Fruit fly (Drosophila melanogaster) whole organism, pupa: ENCODE measurements around the gene CG15528.

Experiments
- CG10348 ChIP-seq: fragments of 200-800 bp; sonication (Bioruptor generic); IDR thresholded peaks from 2 replicates; pipeline ENCODE4 v1.3.6; 2022; ENCODE audit warnings: missing biosample characterization, missing genetic modification characterization
- CG12605 ChIP-seq: fragments of 200-800 bp; sonication (Bioruptor generic); IDR thresholded peaks from 2 replicates; pipeline ENCODE4 v1.3.6; 2022; ENCODE audit warnings: missing biosample characterization, missing genetic modification characterization
- CG13204 ChIP-seq: fragments of 200-800 bp; sonication (Bioruptor generic); optimal IDR thresholded peaks from 2 replicates; lab custom pipeline; 2018; ENCODE audit warnings: missing biosample characterization, mild to moderate bottlenecking, missing genetic modification characterization, moderate library complexity
- CG14655 ChIP-seq: fragments of 200-800 bp; sonication (Bioruptor generic); optimal IDR thresholded peaks from 3 replicates; lab custom pipeline; 2017; ENCODE audit warnings: mild to moderate bottlenecking, missing biosample characterization, missing genetic modification reagents, missing genetic modification characterization
- CG15710 ChIP-seq: fragments of 200-800 bp; sonication (Bioruptor generic); optimal IDR thresholded peaks from 2 replicates; lab custom pipeline; 2018; ENCODE audit warnings: missing biosample characterization, mild to moderate bottlenecking, missing genetic modification characterization, moderate library complexity
- CG17806 ChIP-seq: fragments of 200-800 bp; sonication (Bioruptor generic); optimal IDR thresholded peaks from 2 replicates; lab custom pipeline; 2018; ENCODE audit warnings: missing biosample characterization, mild to moderate bottlenecking, missing genetic modification characterization, moderate library complexity
- CG32121 ChIP-seq: fragments of 200-800 bp; sonication (Bioruptor generic); IDR thresholded peaks from 2 replicates; pipeline ENCODE4 v1.3.6; 2022; ENCODE audit warnings: missing biosample characterization, missing genetic modification characterization
- CG34367 ChIP-seq: fragments of 200-800 bp; sonication (Bioruptor generic); optimal IDR thresholded peaks from 2 replicates; lab custom pipeline; 2018; ENCODE audit warnings: missing biosample characterization, mild to moderate bottlenecking, missing genetic modification characterization
- CG4496 ChIP-seq: fragments of 200-800 bp; sonication (Bioruptor generic); IDR thresholded peaks from 3 replicates; pipeline ENCODE4 v1.3.6; 2022; ENCODE audit warnings: missing biosample characterization, missing genetic modification characterization
- CG8159 ChIP-seq: fragments of 200-800 bp; sonication (Bioruptor generic); optimal IDR thresholded peaks from 3 replicates; lab custom pipeline; 2018; ENCODE audit warnings: missing biosample characterization, mild to moderate bottlenecking, missing genetic modification characterization, moderate library complexity
- CG8301 ChIP-seq: fragments of 200-800 bp; sonication (Bioruptor generic); optimal IDR thresholded peaks from 2 replicates; lab custom pipeline; 2018; ENCODE audit warnings: missing biosample characterization, mild to moderate bottlenecking, missing genetic modification characterization
- CG9948 ChIP-seq: fragments of 200-800 bp; sonication (Bioruptor generic); optimal IDR thresholded peaks from 2 replicates; lab custom pipeline; 2018; ENCODE audit warnings: missing biosample characterization, mild to moderate bottlenecking, missing genetic modification characterization, moderate library complexity
- D1 ChIP-seq: fragments of 200-800 bp; sonication (Bioruptor generic); optimal IDR thresholded peaks from 2 replicates; lab custom pipeline; 2018; ENCODE audit warnings: missing biosample characterization, mild to moderate bottlenecking, missing genetic modification characterization, moderate library complexity
- EcR ChIP-seq: fragments of 200-800 bp; sonication (Bioruptor generic); optimal IDR thresholded peaks from 3 replicates; lab custom pipeline; 2019; ENCODE audit warnings: missing biosample characterization, missing genetic modification characterization, mild to moderate bottlenecking, moderate library complexity, missing genetic modification reagents
- Ets98B ChIP-seq: fragments of 200-800 bp; sonication (Bioruptor generic); IDR thresholded peaks from 2 replicates; pipeline ENCODE4 v1.3.6; 2022; ENCODE audit warnings: missing biosample characterization, missing genetic modification characterization
- Pif1A ChIP-seq: fragments of 200-800 bp; sonication (Bioruptor generic); optimal IDR thresholded peaks from 3 replicates; lab custom pipeline; 2016; ENCODE audit warnings: missing biosample characterization, missing genetic modification characterization
- Pif1B ChIP-seq: fragments of 200-800 bp; sonication (Bioruptor generic); optimal IDR thresholded peaks from 3 replicates; lab custom pipeline; 2016; ENCODE audit warnings: missing biosample characterization, missing genetic modification characterization
- Snoo ChIP-seq: fragments of 200-800 bp; sonication (Bioruptor generic); optimal IDR thresholded peaks from 3 replicates; lab custom pipeline; 2017; ENCODE audit warnings: missing biosample characterization, mild to moderate bottlenecking, missing genetic modification characterization, inconsistent platforms
- fd96Ca ChIP-seq: fragments of 200-800 bp; sonication (Bioruptor generic); IDR thresholded peaks from 3 replicates; pipeline ENCODE4 v1.3.6; 2022; ENCODE audit warnings: missing biosample characterization, missing genetic modification characterization
- gl ChIP-seq: fragments of 200-800 bp; sonication (Bioruptor generic); optimal IDR thresholded peaks from 2 replicates; lab custom pipeline; 2018; ENCODE audit warnings: missing biosample characterization, mild to moderate bottlenecking, missing genetic modification characterization
- rn ChIP-seq: fragments of 200-800 bp; sonication (Bioruptor generic); IDR thresholded peaks from 2 replicates; pipeline ENCODE4 v1.3.6; 2022; ENCODE audit warnings: missing biosample characterization, missing genetic modification characterization

The CG15528 gene

DNA sequence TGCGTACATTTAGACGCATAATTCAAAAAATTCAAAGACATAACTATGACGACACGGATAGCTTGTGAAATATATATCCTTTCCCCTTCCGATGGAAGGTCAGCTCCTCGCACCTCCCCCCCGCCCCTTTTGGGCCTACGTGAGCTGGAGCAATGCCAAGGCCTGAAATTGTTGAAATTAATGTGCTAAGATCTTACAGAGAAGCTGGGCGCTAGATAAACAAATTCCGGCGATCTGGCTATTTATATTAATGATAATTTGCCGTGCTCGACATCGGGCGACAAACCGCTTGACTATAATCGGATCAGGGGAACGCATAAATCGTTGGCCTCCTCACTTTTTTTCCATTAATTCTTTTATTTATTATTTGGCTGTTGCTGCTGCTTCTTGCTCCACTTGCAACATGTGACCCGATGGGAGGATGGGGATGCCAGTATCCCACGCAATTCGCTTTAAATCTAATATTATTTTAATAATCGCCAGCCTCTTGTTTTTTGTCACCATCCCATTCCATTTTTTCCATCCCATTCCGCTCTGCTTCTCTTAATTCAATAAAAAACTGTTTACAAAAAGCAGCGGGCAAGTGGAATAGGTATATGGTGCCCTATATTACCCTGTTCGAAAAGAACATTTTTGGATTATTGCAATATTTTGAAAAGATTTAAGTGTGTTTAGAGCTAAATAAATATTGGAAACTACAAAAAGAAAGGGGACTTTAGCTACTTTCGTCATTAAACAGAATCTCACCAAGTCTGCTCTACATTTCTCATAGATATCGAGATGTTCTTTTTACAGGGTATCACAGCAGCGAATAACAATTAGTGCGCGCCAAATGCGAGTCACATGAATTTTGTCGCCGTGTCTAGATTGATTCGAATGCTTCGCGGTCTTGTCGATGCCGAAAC lies 40.1 kb upstream of the CG15528 start:
- TF ChIP-seq CG12605 (no peak), gl (tag; lab: Kevin White, UChicago) (no peak), Ets98B (GFP tag; lab: Robert Waterston, UW) (no peak), CG4496 (GFP tag; lab: Robert Waterston, UW) (no peak), CG17806 (tag; lab: Kevin White, UChicago) (no peak), CG10348 (GFP tag; lab: Robert Waterston, UW) (no peak)

DNA sequence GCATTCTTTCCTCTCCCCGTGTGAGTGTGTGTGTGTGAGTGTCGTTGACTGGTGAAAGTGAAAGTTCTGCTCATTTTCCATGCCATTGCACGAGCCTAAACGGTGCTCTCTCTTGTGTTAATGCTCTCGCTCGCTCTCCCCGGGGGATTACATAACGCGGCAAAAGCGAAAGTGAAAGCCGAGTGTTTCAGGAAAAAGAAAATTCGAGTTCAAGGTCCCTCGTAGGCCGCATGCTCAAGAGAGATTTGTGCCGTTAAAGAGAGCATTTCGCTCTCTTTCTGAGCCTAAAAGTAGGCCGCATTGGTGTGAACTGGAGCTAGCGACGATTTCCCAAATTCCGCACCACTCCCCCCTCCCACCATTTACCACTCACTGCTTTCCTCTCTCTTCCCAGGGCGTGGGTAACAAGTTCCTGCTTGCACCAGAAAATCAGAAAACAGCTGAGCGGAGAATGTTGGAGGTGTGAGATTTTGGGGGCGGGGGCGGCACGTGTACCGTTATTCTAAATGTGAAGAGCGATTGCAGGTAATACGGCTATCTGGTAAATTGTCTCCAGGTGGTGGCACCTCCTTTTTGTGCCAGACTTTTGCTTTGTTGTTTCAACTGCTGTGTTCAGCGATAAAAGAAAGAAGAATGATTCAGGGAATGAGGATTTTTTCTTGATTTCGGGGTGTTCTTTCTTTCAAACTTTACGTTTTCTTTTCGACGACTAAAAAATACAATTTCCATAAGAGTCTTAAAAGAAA lies 38.5 kb upstream of the CG15528 start:
- peak; percentile 47 for TF ChIP-seq CG14655 (GFP tag; lab: Kevin White, UChicago)
- no peak for TF ChIP-seq CG10348 (GFP tag; lab: Robert Waterston, UW)
- peak; percentile 30 for TF ChIP-seq CG8159
- TF ChIP-seq rn (GFP tag; lab: Robert Waterston, UW) = no peak
- TF ChIP-seq CG15710 = peak; percentile 17
- no peak for TF ChIP-seq D1 (tag; lab: Kevin White, UChicago)
- TF ChIP-seq CG12605 = no peak
- no peak for TF ChIP-seq CG13204 (GFP tag; lab: Kevin White, UChicago)
- TF ChIP-seq CG17806 (tag; lab: Kevin White, UChicago) = no peak
- peak; percentile 27 for TF ChIP-seq gl (tag; lab: Kevin White, UChicago)
- peak; percentile 22; the same call in 1 of the 3 replicates for TF ChIP-seq fd96Ca (GFP tag; lab: Robert Waterston, UW)
- TF ChIP-seq EcR (GFP tag; lab: Kevin White, UChicago) = peak; percentile 83
- peak; percentile 20 for TF ChIP-seq Pif1A
- no peak for TF ChIP-seq CG34367
- no peak for TF ChIP-seq Snoo (tag; lab: Kevin White, UChicago)
- peak; percentile 5 for TF ChIP-seq Pif1B (GFP tag; lab: Kevin White, UChicago)
- no peak for TF ChIP-seq CG32121 (GFP tag; lab: Robert Waterston, UW)
- no peak for TF ChIP-seq Ets98B (GFP tag; lab: Robert Waterston, UW)
- TF ChIP-seq CG9948 = no peak
- TF ChIP-seq CG4496 (GFP tag; lab: Robert Waterston, UW) = 0 out of 3 replicates have a peak, but pooled peaks have one; percentile 41
- TF ChIP-seq CG8301 (tag; lab: Kevin White, UChicago) = peak; percentile 17

DNA sequence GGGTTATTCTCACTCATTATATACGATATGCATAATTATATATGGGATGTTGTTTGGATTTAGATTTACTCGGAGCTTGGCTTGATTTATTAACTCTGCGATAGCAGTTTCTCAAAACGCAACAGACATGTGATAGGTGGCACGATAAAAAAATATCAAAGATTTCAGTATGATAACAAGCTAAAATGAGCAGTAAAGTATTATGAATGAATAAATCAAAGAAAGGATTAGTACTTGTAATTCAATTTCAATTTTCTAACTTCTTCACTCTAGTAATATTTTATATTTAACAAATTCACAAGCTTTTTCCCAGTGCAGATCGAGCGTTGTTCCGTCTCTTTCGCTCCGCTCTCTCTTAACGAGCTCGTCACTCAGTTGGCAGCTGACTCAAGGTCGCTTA lies 32.2 kb upstream of the CG15528 start:
- TF ChIP-seq CG9948 = no peak

DNA sequence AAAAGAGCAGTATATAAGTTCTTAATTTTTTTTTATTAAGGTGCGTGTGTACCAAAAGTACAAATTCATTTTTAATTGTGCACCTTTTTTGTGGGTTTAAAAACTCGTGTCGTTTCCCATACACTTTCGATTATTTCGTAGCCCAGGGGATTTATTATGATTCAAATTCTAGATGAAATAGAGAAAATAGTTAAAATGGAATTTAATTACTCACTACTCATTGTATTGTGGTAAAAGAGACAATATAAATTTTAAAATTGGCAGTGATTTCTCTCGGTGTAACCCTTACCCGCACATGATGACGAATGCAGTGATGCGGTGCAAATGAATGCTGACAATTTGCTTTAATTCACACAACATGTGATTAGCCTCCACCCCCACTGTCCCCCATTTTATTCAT lies 31.3 kb upstream of the CG15528 start:
- TF ChIP-seq Pif1A = peak; percentile 13
- TF ChIP-seq CG8159 = peak; percentile 23
- TF ChIP-seq CG14655 (GFP tag; lab: Kevin White, UChicago) = no peak

DNA sequence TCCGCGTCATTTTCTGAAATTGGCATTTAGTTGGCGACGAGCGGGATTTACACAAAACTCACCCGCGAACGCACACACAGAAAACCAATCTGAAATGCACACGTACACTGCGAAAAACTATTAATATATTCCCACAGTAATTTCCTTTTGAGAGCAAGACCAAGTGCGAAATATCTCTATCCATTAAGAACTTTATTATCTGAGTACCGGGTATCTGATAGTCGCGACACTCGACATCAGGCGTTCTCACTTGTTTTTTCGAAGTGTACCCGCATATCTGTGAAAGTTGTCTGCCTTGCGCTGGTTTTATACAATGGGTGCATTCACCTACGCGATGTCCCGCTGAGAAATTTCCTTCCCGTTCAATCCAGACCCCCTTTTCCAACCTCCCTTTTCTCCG lies 24.2 kb upstream of the CG15528 start:
- TF ChIP-seq Pif1A (peak; percentile 17), gl (tag; lab: Kevin White, UChicago) (no peak), rn (GFP tag; lab: Robert Waterston, UW) (no peak), EcR (GFP tag; lab: Kevin White, UChicago) (peak; percentile 53), CG15710 (peak; percentile 66), CG8159 (peak; percentile 57), CG12605 (no peak), CG8301 (tag; lab: Kevin White, UChicago) (peak; percentile 69), CG10348 (GFP tag; lab: Robert Waterston, UW) (no peak; the same call in 1 of the 2 replicates), CG32121 (GFP tag; lab: Robert Waterston, UW) (no peak), Ets98B (GFP tag; lab: Robert Waterston, UW) (peak; percentile 52), CG4496 (GFP tag; lab: Robert Waterston, UW) (peak; percentile 63; the same call in 1 of the 3 replicates), Snoo (tag; lab: Kevin White, UChicago) (peak; percentile 56), fd96Ca (GFP tag; lab: Robert Waterston, UW) (peak; percentile 82), Pif1B (GFP tag; lab: Kevin White, UChicago) (no peak), CG34367 (peak; percentile 53), CG17806 (tag; lab: Kevin White, UChicago) (peak; percentile 51), CG13204 (GFP tag; lab: Kevin White, UChicago) (no peak), CG9948 (peak; percentile 56), D1 (tag; lab: Kevin White, UChicago) (no peak), CG14655 (GFP tag; lab: Kevin White, UChicago) (peak; percentile 72)

DNA sequence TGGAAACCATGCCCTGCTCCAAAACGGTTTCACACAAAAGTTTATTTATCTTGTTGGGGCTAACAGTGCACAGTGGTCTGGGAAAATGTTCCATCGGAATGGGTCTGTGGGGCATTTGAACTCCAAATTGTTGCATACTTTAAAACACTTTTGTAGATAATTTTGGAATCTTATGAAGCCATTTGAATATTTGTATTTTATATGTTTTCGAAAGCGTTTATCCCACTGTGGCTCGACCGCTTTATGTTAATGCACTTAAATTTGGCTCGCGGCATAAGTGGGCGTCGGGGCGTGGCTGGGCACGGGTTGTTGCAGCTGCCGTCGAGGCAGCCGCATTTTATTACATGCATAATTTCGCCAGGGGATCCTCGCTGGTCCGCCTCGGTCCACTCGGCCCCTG lies 19.9 kb upstream of the CG15528 start:
- TF ChIP-seq Pif1B (GFP tag; lab: Kevin White, UChicago) = peak; percentile 34
- peak; percentile 72 for TF ChIP-seq CG4496 (GFP tag; lab: Robert Waterston, UW)
- TF ChIP-seq CG15710 = no peak
- TF ChIP-seq D1 (tag; lab: Kevin White, UChicago) = no peak
- peak; percentile 44; the same call in 1 of the 2 replicates for TF ChIP-seq CG12605
- peak; percentile 11 for TF ChIP-seq CG14655 (GFP tag; lab: Kevin White, UChicago)
- TF ChIP-seq CG8159 = no peak
- peak; percentile 1 for TF ChIP-seq CG8301 (tag; lab: Kevin White, UChicago)
- TF ChIP-seq CG32121 (GFP tag; lab: Robert Waterston, UW) = 0 out of 2 replicates have a peak, but pooled peaks have one; percentile 25
- peak; percentile 49; the same call in 1 of the 3 replicates for TF ChIP-seq fd96Ca (GFP tag; lab: Robert Waterston, UW)
- TF ChIP-seq Ets98B (GFP tag; lab: Robert Waterston, UW) = peak; percentile 44; the same call in 1 of the 2 replicates
